Worm (Caenorhabditis elegans): ENCODE measurements around the gene mig-2.

DNA sequence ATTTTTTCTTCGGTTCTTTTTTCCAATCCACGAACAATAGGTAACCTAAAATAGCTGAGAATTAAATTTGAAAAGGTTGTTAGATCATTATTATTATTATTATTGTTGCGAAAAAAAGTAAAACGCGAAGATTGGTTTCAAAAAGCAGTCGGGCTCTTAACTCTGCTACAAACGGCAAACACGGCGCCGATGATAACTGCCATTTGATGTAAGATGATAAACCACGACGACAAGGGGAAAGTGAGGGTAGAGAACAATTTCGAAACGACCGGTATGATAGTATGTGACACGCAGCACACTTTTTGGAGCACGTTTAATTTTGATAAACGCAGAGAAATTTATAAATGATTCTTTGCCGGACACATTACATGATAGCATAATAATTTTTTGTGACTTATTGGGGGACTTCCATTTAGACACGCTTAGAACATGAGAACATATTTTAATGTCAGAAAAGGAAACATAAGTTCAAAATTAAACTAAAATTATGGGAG lies 29.3 kb upstream of the mig-2 start, which contains the start of gene hpo-34:
- TF ChIP-seq php-3 (GFP tag; IDR thresholded peaks at IDR 0.05) (peak; percentile 79), ctbp-1 (GFP tag; IDR thresholded peaks at IDR 0.05) (no peak), set-16 (GFP tag; IDR thresholded peaks at IDR 0.05) (no peak), lin-39 (tag; optimal IDR thresholded peaks at IDR 0.05) (no peak), R02D3.7 (tag; optimal IDR thresholded peaks at IDR 0.05) (no peak), nhr-76 (tag; optimal IDR thresholded peaks at IDR 0.05) (no peak)
